Worm (Caenorhabditis elegans) whole organism, L4 larva: Measurements from ENCODE around the gene T24B8.7.

ENCODE experiments used
- D1046.2 ChIP-seq: fragments of 200-800 bp; sonication (Bioruptor generic); IDR thresholded peaks from 2 replicates; pipeline ENCODE4 v1.3.6; 2022; ENCODE audit warnings: missing genetic modification characterization, missing compliant biosample characterization
- F26F4.8 ChIP-seq: fragments of 200-800 bp; sonication (Bioruptor generic); conservative IDR thresholded peaks from 2 replicates; pipeline ENCODE4 v1.3.6; 2022; ENCODE audit warnings: missing genetic modification characterization, missing compliant biosample characterization
- F44E2.7 ChIP-seq: fragments of 200-800 bp; sonication (Bioruptor generic); IDR thresholded peaks from 2 replicates; pipeline ENCODE4 v2.1.2; 2022; ENCODE audit warnings: missing genetic modification characterization, missing compliant biosample characterization
- F49E8.2 ChIP-seq: sonication (generic microtip); optimal IDR thresholded peaks from 2 replicates; lab custom pipeline; 2016; ENCODE audit warnings: missing compliant biosample characterization, mild to moderate bottlenecking, missing genetic modification characterization, borderline replicate concordance
- R02D3.7 ChIP-seq: fragments of 150-350 bp; sonication (generic microtip); optimal IDR thresholded peaks from 3 replicates; lab custom pipeline; 2014; ENCODE audit warnings: missing biosample characterization, missing genetic modification characterization
- Y105C5A.15 ChIP-seq: fragments of 200-800 bp; sonication (Bioruptor generic); IDR thresholded peaks from 2 replicates; pipeline ENCODE4 v1.3.6; 2022; ENCODE audit warnings: missing genetic modification characterization, missing compliant biosample characterization
- Y48G9A.11 ChIP-seq: fragments of 200-800 bp; sonication (Bioruptor generic); IDR thresholded peaks from 2 replicates; pipeline ENCODE4 v1.3.6; 2022; ENCODE audit warnings: missing genetic modification reagents, missing genetic modification characterization, missing compliant biosample characterization
- Y5F2A.4 ChIP-seq: fragments of 200-800 bp; sonication (Bioruptor generic); optimal IDR thresholded peaks from 2 replicates; lab custom pipeline; 2018; ENCODE audit warnings: mild to moderate bottlenecking, missing genetic modification characterization, missing compliant biosample characterization
- ama-1 ChIP-seq: fragments of 150-350 bp; optimal IDR thresholded peaks from 2 replicates; lab custom pipeline; 2014; ENCODE audit warnings: inconsistent platforms, mixed read lengths
- arid-1 ChIP-seq: fragments of 200-800 bp; sonication (Bioruptor generic); conservative IDR thresholded peaks from 2 replicates; pipeline ENCODE4 v1.3.6; 2022; ENCODE audit warnings: missing genetic modification reagents, missing genetic modification characterization, missing compliant biosample characterization
- ceh-32 ChIP-seq: sonication (generic microtip); optimal IDR thresholded peaks from 2 replicates; lab custom pipeline; 2016; ENCODE audit warnings: mild to moderate bottlenecking, missing genetic modification characterization, missing compliant biosample characterization; ENCODE audit not compliant: poor library complexity
- ctbp-1 ChIP-seq: fragments of 200-800 bp; sonication (Bioruptor generic); IDR thresholded peaks from 2 replicates; pipeline ENCODE4 v1.3.6; 2022; ENCODE audit warnings: missing genetic modification reagents, missing genetic modification characterization, missing compliant biosample characterization
- daf-16 ChIP-seq, 3 experiments: sonication (generic microtip); optimal IDR thresholded peaks; 2 replicates each; lab custom pipeline; 2016 to 2017; ENCODE audit warnings: missing genetic modification characterization in 3 of 3, missing genetic modification reagents in 3 of 3, mild to moderate bottlenecking in 2 of 3, missing compliant biosample characterization in 2 of 3, missing biosample characterization in 1 of 3, moderate library complexity in 1 of 3
- daf-19 ChIP-seq: fragments of 200-800 bp; sonication (Bioruptor generic); conservative IDR thresholded peaks from 2 replicates; pipeline ENCODE4 v1.3.6; 2022; ENCODE audit warnings: missing genetic modification characterization, missing compliant biosample characterization
- dmd-8 ChIP-seq: fragments of 200-800 bp; sonication (Bioruptor generic); IDR thresholded peaks from 2 replicates; pipeline ENCODE4 v1.3.6; 2022; ENCODE audit warnings: missing genetic modification characterization, missing compliant biosample characterization
- duxl-1 ChIP-seq: sonication (generic microtip); optimal IDR thresholded peaks from 2 replicates; lab custom pipeline; 2016; ENCODE audit warnings: mild to moderate bottlenecking, missing genetic modification characterization, moderate library complexity, missing compliant biosample characterization; ENCODE audit not compliant: poor library complexity
- dve-1 ChIP-seq: sonication (generic microtip); optimal IDR thresholded peaks from 2 replicates; lab custom pipeline; 2017; ENCODE audit warnings: antibody characterized with exemption, mild to moderate bottlenecking, missing genetic modification characterization, missing compliant biosample characterization; ENCODE audit not compliant: insufficient read depth
- egl-27 ChIP-seq: sonication (generic microtip); optimal IDR thresholded peaks from 3 replicates; lab custom pipeline; 2017; ENCODE audit warnings: missing biosample characterization, missing genetic modification reagents, missing genetic modification characterization
- hlh-11 ChIP-seq: fragments of 200-800 bp; sonication (Bioruptor generic); optimal IDR thresholded peaks from 2 replicates; lab custom pipeline; 2018; ENCODE audit warnings: mild to moderate bottlenecking, missing genetic modification characterization, missing compliant biosample characterization
- hmg-1.1 ChIP-seq: fragments of 200-800 bp; sonication (Bioruptor generic); IDR thresholded peaks from 2 replicates; pipeline ENCODE4 v1.3.6; 2022; ENCODE audit warnings: missing genetic modification reagents, missing genetic modification characterization, missing compliant biosample characterization
- lin-13 ChIP-seq: fragments of 150-350 bp; optimal IDR thresholded peaks from 2 replicates; lab custom pipeline; 2014; ENCODE audit warnings: missing biosample characterization, missing genetic modification reagents, missing genetic modification characterization
- lin-15B ChIP-seq: fragments of 150-350 bp; sonication (generic microtip); optimal IDR thresholded peaks from 3 replicates; lab custom pipeline; 2014; ENCODE audit warnings: missing biosample characterization, missing genetic modification characterization
- lin-38 ChIP-seq: fragments of 200-800 bp; sonication (Bioruptor generic); IDR thresholded peaks from 2 replicates; pipeline ENCODE4 v1.3.6; 2022; ENCODE audit warnings: missing genetic modification reagents, missing genetic modification characterization, missing compliant biosample characterization
- lir-3 ChIP-seq: sonication (generic microtip); optimal IDR thresholded peaks from 2 replicates; lab custom pipeline; 2016; ENCODE audit warnings: mild to moderate bottlenecking, missing genetic modification characterization, missing compliant biosample characterization
- lsy-2 ChIP-seq, 2 experiments: fragments of 150-350 bp in 1 of 2; sonication (generic microtip) in 1 of 2; optimal IDR thresholded peaks; 2 replicates each; lab custom pipeline; 2014 to 2017; ENCODE audit warnings: missing biosample characterization in 2 of 2, missing genetic modification characterization in 2 of 2
- madf-5 ChIP-seq, 2 experiments: fragments of 200-800 bp; sonication (Bioruptor generic); IDR thresholded peaks; 2 replicates each; pipeline ENCODE4 v1.3.6; 2022; ENCODE audit warnings: missing compliant biosample characterization in 2 of 2, missing genetic modification characterization in 2 of 2
- nhr-11 ChIP-seq: fragments of 150-350 bp; optimal IDR thresholded peaks from 2 replicates; lab custom pipeline; 2014; ENCODE audit warnings: missing biosample characterization, missing genetic modification characterization
- nhr-111 ChIP-seq: fragments of 200-800 bp; sonication (Bioruptor generic); optimal IDR thresholded peaks from 2 replicates; lab custom pipeline; 2018; ENCODE audit warnings: mild to moderate bottlenecking, missing genetic modification characterization, missing compliant biosample characterization
- nhr-25 ChIP-seq: sonication (generic microtip); optimal IDR thresholded peaks from 2 replicates; lab custom pipeline; 2017; ENCODE audit warnings: missing genetic modification characterization, mild to moderate bottlenecking, missing compliant biosample characterization, antibody characterized with exemption, moderate library complexity, borderline replicate concordance; ENCODE audit not compliant: insufficient read depth
- nhr-28 ChIP-seq: fragments of 150-350 bp; optimal IDR thresholded peaks from 2 replicates; lab custom pipeline; 2014; ENCODE audit warnings: missing biosample characterization, missing genetic modification characterization
- nhr-42 ChIP-seq: fragments of 200-800 bp; sonication (Bioruptor generic); IDR thresholded peaks from 2 replicates; pipeline ENCODE4 v1.3.6; 2022; ENCODE audit warnings: missing genetic modification characterization, missing compliant biosample characterization
- php-3 ChIP-seq: fragments of 200-800 bp; sonication (Bioruptor generic); IDR thresholded peaks from 2 replicates; pipeline ENCODE4 v1.3.6; 2022; ENCODE audit warnings: missing genetic modification reagents, missing genetic modification characterization, missing compliant biosample characterization
- rbr-2 ChIP-seq: sonication (generic microtip); optimal IDR thresholded peaks from 2 replicates; lab custom pipeline; 2016; ENCODE audit warnings: missing genotype, missing genetic modification characterization, missing compliant biosample characterization
- snpc-1.2 ChIP-seq: fragments of 200-800 bp; sonication (Bioruptor generic); IDR thresholded peaks from 2 replicates; pipeline ENCODE4 v1.3.6; 2022; ENCODE audit warnings: missing genetic modification reagents, missing genetic modification characterization, missing compliant biosample characterization
- snpc-4 ChIP-seq: fragments of 150-350 bp; optimal IDR thresholded peaks from 2 replicates; lab custom pipeline; 2014; ENCODE audit warnings: missing biosample characterization, missing genetic modification characterization
- tra-1 ChIP-seq: fragments of 200-800 bp; sonication (Bioruptor generic); IDR thresholded peaks from 2 replicates; pipeline ENCODE4 v1.3.6; 2022; ENCODE audit warnings: missing genetic modification reagents, missing genetic modification characterization, missing compliant biosample characterization
- unc-130 ChIP-seq: sonication (generic microtip); optimal IDR thresholded peaks from 2 replicates; lab custom pipeline; 2016; ENCODE audit warnings: missing genetic modification reagents, missing genetic modification characterization, missing compliant biosample characterization
- zag-1 ChIP-seq: fragments of 150-350 bp; optimal IDR thresholded peaks from 2 replicates; lab custom pipeline; 2014; ENCODE audit warnings: missing biosample characterization, missing genetic modification characterization

The T24B8.7 gene

DNA sequence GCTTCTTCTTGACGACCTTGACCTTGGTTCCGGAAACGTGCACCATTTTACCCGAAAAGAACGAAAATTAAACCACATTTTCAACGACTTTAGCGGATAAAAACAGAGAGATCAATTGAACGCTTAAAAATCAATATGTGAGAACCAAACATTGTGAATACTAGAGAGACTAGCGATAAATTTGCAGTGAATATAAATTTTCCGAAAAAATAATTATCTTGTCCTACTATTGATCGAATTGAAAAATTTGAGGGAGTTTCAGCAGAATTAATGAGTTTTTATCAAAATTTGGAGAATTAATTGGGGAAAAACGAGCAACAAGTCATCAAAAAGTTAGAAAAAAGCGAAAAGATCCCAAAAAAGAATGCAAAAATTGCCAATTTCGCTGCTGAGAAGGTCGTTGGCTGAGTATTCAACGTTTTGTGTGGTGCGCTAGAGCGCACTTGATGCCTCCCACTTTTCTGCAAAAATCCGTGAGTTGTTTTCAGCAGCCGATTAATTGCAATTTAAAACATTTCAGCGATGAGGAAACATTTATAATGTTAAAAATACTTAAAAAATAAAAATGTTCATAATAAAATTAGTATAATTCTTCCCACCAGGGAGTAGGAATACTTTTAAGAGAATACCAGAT is 3.7 kb upstream of the T24B8.7 start, which contains the start of gene rpl-32 (continued):
- peak; percentile 86 for TF ChIP-seq dve-1 (tag; lab: Kevin White, UChicago)
- peak; percentile 32 for TF ChIP-seq lin-15B (tag; lab: Kevin White, UChicago)
- TF ChIP-seq ama-1 (lab: Kevin White, UChicago): peak; percentile 17
- peak; percentile 51 for TF ChIP-seq hmg-1.1 (GFP tag; lab: Robert Waterston, UW)
- TF ChIP-seq F49E8.2 (tag; lab: Kevin White, UChicago): no peak
- peak; percentile 33 for TF ChIP-seq nhr-25 (tag; lab: Kevin White, UChicago)
- peak; percentile 74 for TF ChIP-seq rbr-2 (tag; lab: Kevin White, UChicago)
- 0 out of 2 replicates have a peak, but pooled peaks have one; percentile 6 for TF ChIP-seq Y105C5A.15
- TF ChIP-seq snpc-4 (tag; lab: Kevin White, UChicago): no peak
- TF ChIP-seq php-3 (GFP tag; lab: Robert Waterston, UW): no peak
- peak; percentile 70 for TF ChIP-seq lin-13 (GFP tag; lab: Kevin White, UChicago)
- no peak for TF ChIP-seq lir-3
- TF ChIP-seq nhr-11 (tag; lab: Kevin White, UChicago): peak; percentile 81
- peak; percentile 66 for TF ChIP-seq unc-130 (GFP tag; lab: Kevin White, UChicago)
- TF ChIP-seq duxl-1: no peak
- peak; percentile 6 to 90 for TF ChIP-seq lsy-2 (tag; optimal IDR thresholded peaks at IDR 0.05; lab: Kevin White, UChicago)
- TF ChIP-seq nhr-28: peak; percentile 76
- TF ChIP-seq hlh-11 (tag; lab: Kevin White, UChicago): peak; percentile 76
- TF ChIP-seq, all 104 proteins: peak for 30

DNA sequence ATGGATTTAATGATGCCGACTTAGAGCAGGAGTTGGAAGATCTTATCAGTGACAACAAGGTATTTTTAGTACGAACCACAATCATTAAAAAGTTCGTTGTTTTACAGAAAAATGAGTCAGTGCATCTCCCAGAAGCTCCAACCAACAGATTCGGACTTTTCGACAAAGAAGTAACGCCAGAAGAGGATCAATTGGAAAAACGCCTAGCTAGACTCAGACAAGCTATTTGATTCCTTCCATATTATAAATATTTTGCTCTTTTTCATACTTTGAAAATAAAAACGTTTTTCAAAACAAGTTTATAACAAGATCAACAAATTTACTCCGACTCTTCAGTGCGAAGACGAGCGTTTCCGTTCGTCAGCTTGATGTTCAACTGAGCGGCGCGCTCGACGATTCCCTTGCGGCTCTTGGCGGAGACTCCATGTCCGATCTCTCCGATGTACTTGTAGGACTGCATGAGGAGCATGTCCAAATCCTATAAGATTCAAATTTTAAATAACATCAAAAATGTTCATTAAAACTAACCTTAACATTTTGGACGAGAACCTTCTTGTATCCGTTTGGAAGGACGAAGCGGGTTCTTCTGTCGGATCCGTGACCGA is 2.9 kb upstream of the T24B8.7 start:
- no peak for TF ChIP-seq nhr-111
- TF ChIP-seq unc-130 (GFP tag; lab: Kevin White, UChicago): peak; percentile 18
- TF ChIP-seq F26F4.8 (GFP tag; lab: Robert Waterston, UW): no peak
- TF ChIP-seq ceh-32 (tag; lab: Kevin White, UChicago): no peak
- peak; percentile 82 for TF ChIP-seq lin-38 (GFP tag; lab: Robert Waterston, UW)
- TF ChIP-seq arid-1 (GFP tag; lab: Robert Waterston, UW): peak; percentile 81
- TF ChIP-seq tra-1 (GFP tag; lab: Robert Waterston, UW): 0 out of 2 replicates have a peak, but pooled peaks have one; percentile 31
- TF ChIP-seq egl-27 (tag; lab: Kevin White, UChicago): no peak
- TF ChIP-seq R02D3.7 (tag; lab: Kevin White, UChicago): no peak
- TF ChIP-seq nhr-42 (GFP tag; lab: Robert Waterston, UW): no peak
- peak; percentile 59 for TF ChIP-seq ama-1 (lab: Kevin White, UChicago)
- TF ChIP-seq zag-1 (tag; lab: Kevin White, UChicago): no peak
- peak; percentile 70 for TF ChIP-seq Y48G9A.11 (GFP tag; lab: Robert Waterston, UW)
- no peak for TF ChIP-seq daf-16 (GFP tag; optimal IDR thresholded peaks at IDR 0.05; lab: Kevin White, UChicago)
- no peak for TF ChIP-seq daf-16 (tag; optimal IDR thresholded peaks at IDR 0.05; lab: Kevin White, UChicago)
- peak; percentile 17 for TF ChIP-seq Y5F2A.4 (GFP tag; lab: Kevin White, UChicago)
- 0 out of 2 replicates have a peak, but pooled peaks have one; percentile 33 for TF ChIP-seq ctbp-1
- TF ChIP-seq snpc-1.2 (GFP tag; lab: Robert Waterston, UW): peak; percentile 53; the same call in 1 of the 2 replicates
- TF ChIP-seq daf-19 (GFP tag; lab: Robert Waterston, UW): 0 out of 2 replicates have a peak, but pooled peaks have one; percentile 18
- peak; percentile 90 for TF ChIP-seq F49E8.2 (tag; lab: Kevin White, UChicago)
- TF ChIP-seq madf-5 (GFP tag; IDR thresholded peaks at IDR 0.05; lab: Robert Waterston, UW): 0 out of 4 replicates have a peak, but pooled peaks of 1 of the 2 experiments have one; percentile 27
- TF ChIP-seq F44E2.7: 0 out of 2 replicates have a peak, but pooled peaks have one; percentile 38
- peak; percentile 65; the same call in 1 of the 2 replicates for TF ChIP-seq dmd-8 (GFP tag; lab: Robert Waterston, UW)
- TF ChIP-seq D1046.2 (GFP tag; lab: Robert Waterston, UW): 0 out of 2 replicates have a peak, but pooled peaks have one; percentile 8
- TF ChIP-seq, all 104 proteins: peak for 15
